Worm (Caenorhabditis elegans) whole organism, L4 larva: ENCODE results near the gene T25E12.16.

Experiments
- lsy-2 ChIP-seq, 2 experiments: fragments of 150-350 bp in 1 of 2; sonication (generic microtip) in 1 of 2; optimal IDR thresholded peaks; 2 replicates each; lab custom pipeline; 2014 to 2017; ENCODE audit warnings: missing biosample characterization in 2 of 2, missing genetic modification characterization in 2 of 2
- nhr-102 ChIP-seq: sonication (generic microtip); optimal IDR thresholded peaks from 2 replicates; lab custom pipeline; 2016; ENCODE audit warnings: mild to moderate bottlenecking, missing genetic modification characterization, moderate library complexity, missing compliant biosample characterization
- nhr-48 ChIP-seq: sonication (generic microtip); optimal IDR thresholded peaks from 2 replicates; lab custom pipeline; 2016; ENCODE audit warnings: mild to moderate bottlenecking, missing genetic modification characterization, missing compliant biosample characterization
- pha-4 ChIP-seq, 2 experiments: fragments of 150-350 bp in 1 of 2; fragments of 200-800 bp in 1 of 2; sonication (Bioruptor generic) in 1 of 2; IDR thresholded peaks in 1 of 2; optimal IDR thresholded peaks in 1 of 2; 2 replicates each; pipeline versions ENCODE4 v1.3.6 to Lab custom; 2014 to 2022; ENCODE audit warnings: missing genetic modification characterization in 2 of 2, missing genetic modification reagents in 2 of 2, missing biosample characterization in 1 of 2, missing compliant biosample characterization in 1 of 2

- no peak for TF ChIP-seq pha-4 (GFP tag; IDR thresholded peaks at IDR 0.05; lab: Robert Waterston, UW)
- no peak for TF ChIP-seq pha-4 (tag; optimal IDR thresholded peaks at IDR 0.05; lab: Kevin White, UChicago)
- no peak for TF ChIP-seq nhr-102 (tag; lab: Kevin White, UChicago)
- no peak for TF ChIP-seq lsy-2 (tag; optimal IDR thresholded peaks at IDR 0.05; lab: Kevin White, UChicago)
- no peak for TF ChIP-seq nhr-48 (tag; lab: Kevin White, UChicago)
Measured at ce11 chrV:16706549-16706948, 27.0 kb downstream of the T25E12.16 start, which contains the start of gene clec-9.
